Fruit fly (Drosophila melanogaster): Measurements from ENCODE around the gene CG13474.
A peak's percentile ranks its signal among the peaks of the same experiment; 100 is the strongest.

Gene CG13474

dm6 chr3L:14708053-14708452, 11.1 kb upstream of the CG13474 start (continued):
- TF ChIP-seq E2f2 (GFP tag; IDR thresholded peaks at IDR 0.05) (peak; percentile 23; the same call in 1 of the 2 replicates), HHEX (GFP tag; optimal IDR thresholded peaks at IDR 0.05) (peak; percentile 59), CG14014 (GFP tag; IDR thresholded peaks at IDR 0.05) (peak; percentile 76; the same call in 1 of the 2 replicates), lab (GFP tag; optimal IDR thresholded peaks at IDR 0.05) (peak; percentile 83), CG18262 (tag; optimal IDR thresholded peaks at IDR 0.05) (no peak), tio (GFP tag; optimal IDR thresholded peaks at IDR 0.05) (peak; percentile 53), cad (GFP tag; optimal IDR thresholded peaks at IDR 0.05) (no peak), CG2202 (tag; optimal IDR thresholded peaks at IDR 0.05) (no peak), az2 (GFP tag; optimal IDR thresholded peaks at IDR 0.05) (no peak), CG13287 (GFP tag; IDR thresholded peaks at IDR 0.05; ENCODE audit: partially characterized antibody) (no peak), BtbVII (GFP tag; optimal IDR thresholded peaks at IDR 0.05) (peak; percentile 54), CG11696 (GFP tag; IDR thresholded peaks at IDR 0.05) (peak; percentile 39; the same call in 1 of the 2 replicates), chm (GFP tag; IDR thresholded peaks at IDR 0.05) (no peak), CG14441 (GFP tag; IDR thresholded peaks at IDR 0.05) (0 out of 2 replicates have a peak, but pooled peaks have one; percentile 32), CG43689 (GFP tag; IDR thresholded peaks at IDR 0.05) (0 out of 2 replicates have a peak, but pooled peaks have one; percentile 10), PHDP (tag; optimal IDR thresholded peaks at IDR 0.05) (peak; percentile 70), grau (tag; optimal IDR thresholded peaks at IDR 0.05) (no peak), CG10543 (GFP tag; optimal IDR thresholded peaks at IDR 0.05) (peak; percentile 24), dpn (GFP tag; optimal IDR thresholded peaks at IDR 0.05) (peak in 1 of 2 experiments; percentile 38), Pdp1 (GFP tag; optimal IDR thresholded peaks at IDR 0.05) (peak in 1 of 2 experiments; percentile 20), Asciz (GFP tag; optimal IDR thresholded peaks at IDR 0.05) (peak; percentile 60), so (GFP tag; IDR thresholded peaks at IDR 0.05) (peak; percentile 58; the same call in 1 of the 3 replicates), exex (tag; optimal IDR thresholded peaks at IDR 0.05) (peak; percentile 23), CG10147 (GFP tag; optimal IDR thresholded peaks at IDR 0.05) (peak; percentile 54), CG11398 (GFP tag; optimal IDR thresholded peaks at IDR 0.05) (peak; percentile 44), Vsx1 (GFP tag; optimal IDR thresholded peaks at IDR 0.05) (peak; percentile 53), CoRest (tag; optimal IDR thresholded peaks at IDR 0.05) (peak; percentile 35), Hey (tag; optimal IDR thresholded peaks at IDR 0.05) (peak; percentile 27), NfI (GFP tag; optimal IDR thresholded peaks at IDR 0.05) (peak; percentile 40), CG12071 (GFP tag; optimal IDR thresholded peaks at IDR 0.05) (peak; percentile 76), CG3838 (GFP tag; optimal IDR thresholded peaks at IDR 0.05) (peak; percentile 47), trh (GFP tag; optimal IDR thresholded peaks at IDR 0.05) (peak; percentile 40), CG12659 (GFP tag; optimal IDR thresholded peaks at IDR 0.05) (peak; percentile 44), CG17385 (GFP tag; optimal IDR thresholded peaks at IDR 0.05) (peak; percentile 19), Hmr (GFP tag; optimal IDR thresholded peaks at IDR 0.05) (peak; percentile 69), CG4820 (GFP tag; optimal IDR thresholded peaks at IDR 0.05) (no peak), CG17568 (GFP tag; optimal IDR thresholded peaks at IDR 0.05) (peak; percentile 59), CG11247 (GFP tag; IDR thresholded peaks at IDR 0.05) (peak; percentile 69), nom (GFP tag; optimal IDR thresholded peaks at IDR 0.05) (no peak), nmo (GFP tag; optimal IDR thresholded peaks at IDR 0.05) (no peak), pho (GFP tag; optimal IDR thresholded peaks at IDR 0.05) (peak; percentile 46), oc (tag; optimal IDR thresholded peaks at IDR 0.05) (peak; percentile 4), CG12942 (GFP tag; optimal IDR thresholded peaks at IDR 0.05) (peak; percentile 39), CG3163 (GFP tag; optimal IDR thresholded peaks at IDR 0.05) (no peak), CG10274 (GFP tag; optimal IDR thresholded peaks at IDR 0.05) (peak; percentile 1), dmrt99B (tag; optimal IDR thresholded peaks at IDR 0.05) (peak; percentile 44), Atf6 (GFP tag; IDR thresholded peaks at IDR 0.05) (peak; percentile 77), CG4617 (GFP tag; optimal IDR thresholded peaks at IDR 0.05; ENCODE audit: borderline replicate concordance) (no peak), CG12236 (GFP tag; optimal IDR thresholded peaks at IDR 0.05) (peak; percentile 24)

All from whole organism, embryonic.